Fruit fly (Drosophila melanogaster): ENCODE data around the gene CG7065.

DNA sequence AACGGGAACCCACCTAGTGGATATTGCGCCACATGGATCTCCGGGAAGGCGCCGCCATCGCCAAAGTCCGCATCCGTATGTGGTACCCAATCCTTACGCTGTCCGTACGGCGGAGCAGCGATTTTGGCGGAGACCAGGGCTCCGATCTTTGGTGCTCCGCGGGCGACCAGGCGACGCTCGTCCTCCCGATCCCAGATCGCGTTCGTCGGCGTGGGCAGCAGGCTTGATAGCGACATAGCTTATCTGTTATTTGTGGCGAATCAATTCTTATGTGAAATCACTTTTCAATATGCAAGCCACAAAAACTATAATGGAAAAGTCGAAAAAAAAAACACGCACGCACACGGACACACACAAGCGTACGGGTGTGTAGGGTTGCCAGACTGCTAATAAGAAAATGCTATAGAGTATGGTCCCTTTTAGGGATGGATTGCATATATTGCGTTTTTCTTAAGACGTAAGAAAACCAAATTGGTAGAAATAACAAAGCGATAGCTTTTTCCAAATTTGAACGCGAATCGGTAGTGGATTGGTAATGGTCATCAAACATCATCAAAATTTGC, 36.0 kb upstream of the CG7065 start, which contains the start of gene Bx42:
- no peak for TF ChIP-seq Crg-1 (GFP tag; optimal IDR thresholded peaks at IDR 0.05)
- no peak for TF ChIP-seq cnc (optimal IDR thresholded peaks at IDR 0.05)
- no peak for TF ChIP-seq CG5204 (GFP tag; optimal IDR thresholded peaks at IDR 0.05)
- no peak for TF ChIP-seq cic (GFP tag; optimal IDR thresholded peaks at IDR 0.05)
- TF ChIP-seq Hr96 (GFP tag; optimal IDR thresholded peaks at IDR 0.05): no peak
- no peak for TF ChIP-seq tj (GFP tag; optimal IDR thresholded peaks at IDR 0.05)
- no peak for TF ChIP-seq toe (GFP tag; optimal IDR thresholded peaks at IDR 0.05)
- no peak for TF ChIP-seq CG7101 (tag; optimal IDR thresholded peaks at IDR 0.05)
